Worm (Caenorhabditis elegans): ENCODE measurements around the gene F21D9.1.

The F21D9.1 gene

ce11 chrV:19296723-19297122 is 32.5 kb downstream of the F21D9.1 start, which contains the start of gene F55C9.6:
F55C9.6 (minus strand) TSS chrV:19296823.
- TF ChIP-seq unc-39 (tag; optimal IDR thresholded peaks at IDR 0.05) (no peak), mls-2 (tag; optimal IDR thresholded peaks at IDR 0.05) (no peak), sptf-1 (tag; optimal IDR thresholded peaks at IDR 0.05) (no peak), bed-3 (GFP tag; optimal IDR thresholded peaks at IDR 0.05) (no peak), M03D4.4 (tag; optimal IDR thresholded peaks at IDR 0.05) (no peak), mep-1 (tag; optimal IDR thresholded peaks at IDR 0.05) (no peak), ceh-39 (tag; optimal IDR thresholded peaks at IDR 0.05) (no peak), mab-5 (tag; optimal IDR thresholded peaks at IDR 0.05) (no peak), pha-4 (tag; optimal IDR thresholded peaks at IDR 0.05) (no peak), elt-1 (tag; optimal IDR thresholded peaks at IDR 0.05; ENCODE audit: borderline replicate concordance, insufficient read depth) (no peak), cnd-1 (tag; optimal IDR thresholded peaks at IDR 0.05) (no peak), snpc-4 (tag; optimal IDR thresholded peaks at IDR 0.05) (no peak)

DNA sequence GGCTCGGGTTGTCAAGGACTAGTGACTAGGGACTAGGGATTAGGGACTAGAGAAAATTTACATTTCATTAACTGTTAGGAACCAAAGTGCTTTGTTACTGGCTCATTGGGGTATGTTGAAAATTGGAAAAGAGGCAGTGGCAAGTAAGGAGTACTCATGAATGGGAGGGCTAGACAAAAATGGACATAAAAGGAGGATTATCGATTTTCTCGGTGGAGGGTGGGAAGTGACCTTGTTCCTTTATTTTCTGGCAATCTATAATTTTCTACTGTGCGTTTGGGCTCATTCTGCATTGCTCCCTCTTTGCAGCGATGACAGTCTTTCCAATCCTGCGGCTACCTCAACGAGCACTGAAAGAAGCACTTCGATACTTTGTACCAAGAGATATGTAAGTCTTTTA is 33.3 kb downstream of the F21D9.1 start, which contains the start of gene fbxb-60:
fbxb-60 (plus strand) TSS at position 301 of the 400 bp plus-strand sequence.
- TF ChIP-seq drap-1 (GFP tag; optimal IDR thresholded peaks at IDR 0.05) (no peak), nhr-76 (tag; optimal IDR thresholded peaks at IDR 0.05) (no peak), snpc-4 (tag; optimal IDR thresholded peaks at IDR 0.05) (no peak), ceh-39 (tag; optimal IDR thresholded peaks at IDR 0.05) (no peak), sptf-1 (tag; optimal IDR thresholded peaks at IDR 0.05) (no peak), blmp-1 (tag; optimal IDR thresholded peaks at IDR 0.05) (no peak), elt-3 (tag; optimal IDR thresholded peaks at IDR 0.05) (no peak), unc-39 (tag; optimal IDR thresholded peaks at IDR 0.05) (no peak), mab-5 (tag; optimal IDR thresholded peaks at IDR 0.05) (no peak), elt-1 (tag; optimal IDR thresholded peaks at IDR 0.05; ENCODE audit: borderline replicate concordance, insufficient read depth) (no peak)

ce11 chrV:19299262-19299661 is 35.0 kb downstream of the F21D9.1 start, which contains the start of gene F55C9.14:
F55C9.14 (plus strand) TSS chrV:19299562.
- no peak for TF ChIP-seq nhr-2 (tag; optimal IDR thresholded peaks at IDR 0.05)

DNA sequence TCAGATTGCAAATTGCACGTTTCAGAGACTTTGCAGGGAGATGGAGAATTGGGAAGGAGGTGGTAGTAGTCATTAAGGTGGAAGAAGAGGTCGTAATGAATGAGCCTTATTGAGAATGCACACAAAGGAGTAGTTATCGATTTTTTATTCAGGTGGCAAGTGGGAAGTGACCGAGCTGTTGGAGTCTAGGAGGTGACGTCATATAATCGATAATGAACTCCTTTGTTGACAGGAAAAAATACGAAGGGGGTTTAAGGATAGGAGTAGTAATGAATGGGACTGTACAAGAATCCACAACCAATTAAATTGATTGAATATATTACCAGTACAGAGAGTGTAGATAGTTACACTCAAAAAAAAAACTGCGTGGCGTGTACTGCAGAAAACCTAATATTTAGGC is 37.7 kb downstream of the F21D9.1 start, which contains the start of gene fbxb-62:
fbxb-62 (minus strand) TSS at position 101 of the 400 bp plus-strand sequence.
- TF ChIP-seq ceh-43 (GFP tag; optimal IDR thresholded peaks at IDR 0.05) (no peak), lin-13 (tag; optimal IDR thresholded peaks at IDR 0.05) (no peak), zip-8 (tag; optimal IDR thresholded peaks at IDR 0.05) (peak; percentile 11), flh-1 (GFP tag; optimal IDR thresholded peaks at IDR 0.05) (no peak)

ce11 chrV:19303589-19304174 is 39.4 kb downstream of the F21D9.1 start, which contains the start of the genes fbxb-63 and fbxb-61:
fbxb-63 (minus strand) TSS chrV:19303730.
fbxb-61 (plus strand) TSS chrV:19304124.
- TF ChIP-seq nhr-12 (tag; optimal IDR thresholded peaks at IDR 0.05) (no peak), nhr-2 (tag; optimal IDR thresholded peaks at IDR 0.05) (no peak), ceh-39 (tag; optimal IDR thresholded peaks at IDR 0.05) (peak; percentile 53), M03D4.4 (tag; optimal IDR thresholded peaks at IDR 0.05) (no peak), hlh-1 (tag; optimal IDR thresholded peaks at IDR 0.05) (no peak), sem-2 (GFP tag; optimal IDR thresholded peaks at IDR 0.05) (no peak), unc-62 (GFP tag; optimal IDR thresholded peaks at IDR 0.05) (no peak)

DNA sequence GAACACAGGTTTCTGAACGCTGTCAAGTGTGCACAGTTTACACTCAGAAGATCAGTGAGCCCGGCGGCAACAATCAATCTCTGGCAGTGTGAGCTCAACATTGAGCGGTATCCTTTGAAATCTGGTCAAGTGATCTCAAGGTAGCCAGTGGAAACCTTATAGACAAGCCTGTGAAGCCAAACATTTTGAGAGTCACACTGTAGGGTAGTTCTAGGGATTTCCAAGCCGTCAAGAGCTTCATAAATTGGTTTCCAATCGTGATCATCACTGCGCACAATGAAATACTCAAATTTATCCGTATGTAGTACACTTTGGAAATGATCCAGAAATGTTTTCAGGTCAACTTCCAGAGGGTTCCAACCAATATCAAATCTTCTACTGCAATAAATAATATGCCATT is 42.7 kb downstream of the F21D9.1 start, which contains the start of gene F55C9.15:
F55C9.15 (minus strand) TSS at position 101 of the 400 bp plus-strand sequence.
- TF ChIP-seq pha-4 (tag; optimal IDR thresholded peaks at IDR 0.05) (no peak), hlh-1 (tag; optimal IDR thresholded peaks at IDR 0.05) (no peak), tbx-8 (GFP tag; optimal IDR thresholded peaks at IDR 0.05) (no peak), flh-1 (GFP tag; optimal IDR thresholded peaks at IDR 0.05) (no peak), unc-62 (GFP tag; optimal IDR thresholded peaks at IDR 0.05) (no peak), sem-2 (GFP tag; optimal IDR thresholded peaks at IDR 0.05) (no peak), zip-8 (tag; optimal IDR thresholded peaks at IDR 0.05) (no peak), ces-1 (GFP tag; optimal IDR thresholded peaks at IDR 0.05) (no peak), lsy-2 (tag; optimal IDR thresholded peaks at IDR 0.05) (no peak), lin-13 (tag; optimal IDR thresholded peaks at IDR 0.05) (no peak), nhr-12 (tag; optimal IDR thresholded peaks at IDR 0.05) (no peak), mls-2 (tag; optimal IDR thresholded peaks at IDR 0.05) (no peak)

Measured in whole organism, mixed stage, embryonic.